Fruit fly (Drosophila melanogaster) whole organism, embryonic: Measurements from ENCODE around the gene Traf-like.

Experiments
- Atf6 ChIP-seq: fragments of 200-800 bp; sonication (Bioruptor generic); IDR thresholded peaks from 2 replicates; pipeline ENCODE4 v1.3.6; 2022; ENCODE audit warnings: missing biosample characterization, missing genetic modification characterization
- BEAF-32 ChIP-seq: fragments of 200-800 bp; sonication (Bioruptor generic); optimal IDR thresholded peaks from 3 replicates; lab custom pipeline; 2017; ENCODE audit warnings: missing biosample characterization, missing genetic modification characterization, mild to moderate bottlenecking, moderate library complexity, missing genetic modification reagents
- Blimp-1 ChIP-seq: fragments of 200-800 bp; sonication (Bioruptor generic); optimal IDR thresholded peaks from 3 replicates; lab custom pipeline; 2018; ENCODE audit warnings: missing biosample characterization, missing genetic modification characterization, mild to moderate bottlenecking, moderate library complexity, missing genetic modification reagents
- CG11398 ChIP-seq: fragments of 200-800 bp; sonication (Bioruptor generic); optimal IDR thresholded peaks from 2 replicates; lab custom pipeline; 2016; ENCODE audit warnings: missing biosample characterization, missing genetic modification characterization
- CG12219 ChIP-seq: fragments of 200-800 bp; sonication (Bioruptor generic); optimal IDR thresholded peaks from 3 replicates; lab custom pipeline; 2018; ENCODE audit warnings: missing biosample characterization, mild to moderate bottlenecking, missing genetic modification characterization
- CG12391 ChIP-seq: fragments of 200-800 bp; sonication (Bioruptor generic); optimal IDR thresholded peaks from 3 replicates; lab custom pipeline; 2018; ENCODE audit warnings: missing biosample characterization, mild to moderate bottlenecking, missing genetic modification characterization, moderate library complexity
- CG15011 ChIP-seq: fragments of 200-800 bp; sonication (Bioruptor generic); optimal IDR thresholded peaks from 3 replicates; lab custom pipeline; 2018; ENCODE audit warnings: missing biosample characterization, mild to moderate bottlenecking, missing genetic modification characterization
- CG15696 ChIP-seq: fragments of 200-800 bp; sonication (Bioruptor generic); optimal IDR thresholded peaks from 2 replicates; lab custom pipeline; 2019; ENCODE audit warnings: missing biosample characterization, mild to moderate bottlenecking, missing genetic modification characterization, moderate library complexity
- CG1647 ChIP-seq: fragments of 200-800 bp; sonication (Bioruptor generic); optimal IDR thresholded peaks from 3 replicates; lab custom pipeline; 2016; ENCODE audit warnings: missing biosample characterization, missing genetic modification characterization
- CG17912 ChIP-seq: fragments of 200-800 bp; sonication (Bioruptor generic); optimal IDR thresholded peaks from 2 replicates; lab custom pipeline; 2018; ENCODE audit warnings: missing biosample characterization, mild to moderate bottlenecking, missing genetic modification characterization
- CG18599 ChIP-seq: fragments of 200-800 bp; sonication (Bioruptor generic); optimal IDR thresholded peaks from 3 replicates; lab custom pipeline; 2017; ENCODE audit warnings: missing biosample characterization, missing genetic modification characterization, mild to moderate bottlenecking, moderate library complexity, missing genetic modification reagents
- CG30431 ChIP-seq: fragments of 200-800 bp; sonication (Bioruptor generic); optimal IDR thresholded peaks from 2 replicates; lab custom pipeline; 2017; ENCODE audit warnings: missing biosample characterization, missing genetic modification characterization
- CG31365 ChIP-seq: fragments of 200-800 bp; sonication (Bioruptor generic); optimal IDR thresholded peaks from 2 replicates; lab custom pipeline; 2018; ENCODE audit warnings: missing biosample characterization, mild to moderate bottlenecking, missing genetic modification characterization
- CG32767 ChIP-seq: fragments of 200-800 bp; sonication (Bioruptor generic); IDR thresholded peaks from 2 replicates; pipeline ENCODE4 v1.3.6; 2022; ENCODE audit warnings: missing biosample characterization, missing genetic modification characterization
- CG32772 ChIP-seq: fragments of 200-800 bp; sonication (Bioruptor generic); IDR thresholded peaks from 2 replicates; pipeline ENCODE4 v1.3.6; 2022; ENCODE audit warnings: missing biosample characterization, missing genetic modification characterization
- CG4707 ChIP-seq: fragments of 200-800 bp; sonication (Bioruptor generic); optimal IDR thresholded peaks from 2 replicates; lab custom pipeline; 2018; ENCODE audit warnings: missing biosample characterization, mild to moderate bottlenecking, missing genetic modification characterization, moderate library complexity
- CG7271 ChIP-seq: fragments of 200-800 bp; sonication (Bioruptor generic); optimal IDR thresholded peaks from 2 replicates; lab custom pipeline; 2018; ENCODE audit warnings: missing biosample characterization, mild to moderate bottlenecking, missing genetic modification characterization, moderate library complexity
- CG9437 ChIP-seq: fragments of 200-800 bp; sonication (Bioruptor generic); optimal IDR thresholded peaks from 2 replicates; lab custom pipeline; 2018; ENCODE audit warnings: missing biosample characterization, mild to moderate bottlenecking, missing genetic modification characterization
- CTCF ChIP-seq: fragments of 200-800 bp; sonication (Bioruptor generic); optimal IDR thresholded peaks from 2 replicates; lab custom pipeline; 2017; ENCODE audit warnings: missing biosample characterization, mild to moderate bottlenecking, missing genetic modification characterization, moderate library complexity
- Dek ChIP-seq: fragments of 200-800 bp; sonication (Bioruptor generic); optimal IDR thresholded peaks from 3 replicates; lab custom pipeline; 2019; ENCODE audit warnings: missing biosample characterization, mild to moderate bottlenecking, missing genetic modification characterization, moderate library complexity
- Doc3 ChIP-seq: fragments of 200-800 bp; sonication (Bioruptor generic); IDR thresholded peaks from 3 replicates; pipeline ENCODE4 v1.3.6; 2022; ENCODE audit warnings: missing biosample characterization, missing genetic modification characterization; ENCODE audit not compliant: partially characterized antibody
- Hand ChIP-seq: fragments of 200-800 bp; sonication (Bioruptor generic); optimal IDR thresholded peaks from 2 replicates; lab custom pipeline; 2017; ENCODE audit warnings: mild to moderate bottlenecking, missing biosample characterization, missing genetic modification reagents, missing genetic modification characterization
- Hmx ChIP-seq: fragments of 200-800 bp; sonication (Bioruptor generic); optimal IDR thresholded peaks from 2 replicates; lab custom pipeline; 2016; ENCODE audit warnings: missing biosample characterization, missing genetic modification characterization
- Hsf ChIP-seq: fragments of 200-800 bp; sonication (Bioruptor generic); optimal IDR thresholded peaks from 3 replicates; lab custom pipeline; 2016; ENCODE audit warnings: missing biosample characterization, missing genetic modification characterization
- MBD-R2 ChIP-seq: fragments of 200-800 bp; sonication (Bioruptor generic); IDR thresholded peaks from 2 replicates; pipeline ENCODE4 v1.3.6; 2022; ENCODE audit warnings: missing biosample characterization, missing genetic modification characterization
- MESR4 ChIP-seq: fragments of 200-800 bp; sonication (Bioruptor generic); optimal IDR thresholded peaks from 2 replicates; lab custom pipeline; 2018; ENCODE audit warnings: missing biosample characterization, mild to moderate bottlenecking, missing genetic modification characterization, moderate library complexity
- Max ChIP-seq: fragments of 200-800 bp; sonication (Bioruptor generic); optimal IDR thresholded peaks from 2 replicates; lab custom pipeline; 2016; ENCODE audit warnings: missing biosample characterization, mild to moderate bottlenecking, missing genetic modification characterization
- Myb ChIP-seq: fragments of 200-800 bp; sonication (Bioruptor generic); optimal IDR thresholded peaks from 2 replicates; lab custom pipeline; 2016; ENCODE audit warnings: missing biosample characterization, missing genetic modification characterization
- Nf-YB ChIP-seq: fragments of 200-800 bp; sonication (Bioruptor generic); optimal IDR thresholded peaks from 3 replicates; lab custom pipeline; 2019; ENCODE audit warnings: missing biosample characterization, mild to moderate bottlenecking, missing genetic modification characterization, moderate library complexity
- Pdp1 ChIP-seq, 2 experiments: fragments of 200-800 bp; sonication (Bioruptor generic); optimal IDR thresholded peaks; 3 replicates each; lab custom pipeline; 2016; ENCODE audit warnings: missing biosample characterization in 2 of 2, missing genetic modification characterization in 2 of 2, mild to moderate bottlenecking in 1 of 2, moderate library complexity in 1 of 2
- Scr ChIP-seq: fragments of 200-800 bp; sonication (Bioruptor generic); IDR thresholded peaks from 2 replicates; pipeline ENCODE4 v1.3.6; 2022; ENCODE audit warnings: missing biosample characterization, missing genetic modification characterization; ENCODE audit not compliant: partially characterized antibody
- Vsx1 ChIP-seq: fragments of 200-800 bp; sonication (Bioruptor generic); optimal IDR thresholded peaks from 2 replicates; lab custom pipeline; 2017; ENCODE audit warnings: missing biosample characterization, mild to moderate bottlenecking, missing genetic modification characterization, missing genetic modification reagents
- YL-1 ChIP-seq: fragments of 200-800 bp; sonication (Bioruptor generic); optimal IDR thresholded peaks from 3 replicates; lab custom pipeline; 2017; ENCODE audit warnings: missing biosample characterization, mild to moderate bottlenecking, missing genetic modification characterization
- cg ChIP-seq: fragments of 200-800 bp; sonication (Bioruptor generic); optimal IDR thresholded peaks from 3 replicates; lab custom pipeline; 2019; ENCODE audit warnings: missing biosample characterization, mild to moderate bottlenecking, missing genetic modification characterization, moderate library complexity
- crc ChIP-seq: fragments of 200-800 bp; sonication (Bioruptor generic); optimal IDR thresholded peaks from 2 replicates; lab custom pipeline; 2016; ENCODE audit warnings: missing biosample characterization, missing genetic modification characterization
- disco-r ChIP-seq: fragments of 200-800 bp; sonication (Bioruptor generic); optimal IDR thresholded peaks from 2 replicates; lab custom pipeline; 2016; ENCODE audit warnings: missing biosample characterization, missing genetic modification characterization
- ems ChIP-seq: fragments of 200-800 bp; sonication (Bioruptor generic); optimal IDR thresholded peaks from 3 replicates; lab custom pipeline; 2016; ENCODE audit warnings: missing biosample characterization, missing genetic modification characterization
- esg ChIP-seq: fragments of 200-800 bp; sonication (Bioruptor generic); conservative IDR thresholded peaks from 2 replicates; pipeline ENCODE4 v1.3.6; 2022; ENCODE audit warnings: missing biosample characterization, missing genetic modification characterization
- gsb ChIP-seq: fragments of 200-800 bp; sonication (Bioruptor generic); IDR thresholded peaks from 2 replicates; pipeline ENCODE4 v1.3.6; 2022; ENCODE audit warnings: missing biosample characterization, missing genetic modification characterization
- gt ChIP-seq: fragments of 200-800 bp; sonication (Bioruptor generic); IDR thresholded peaks from 2 replicates; pipeline ENCODE4 v1.3.6; 2022; ENCODE audit warnings: missing biosample characterization, missing genetic modification characterization
- hkb ChIP-seq, 2 experiments: fragments of 200-800 bp in 1 of 2; fragments of >200 bp in 1 of 2; sonication (Bioruptor generic) in 1 of 2; IDR thresholded peaks in 1 of 2; optimal IDR thresholded peaks in 1 of 2; 2 replicates each; pipeline versions ENCODE4 v1.3.6 to Lab custom; 2017 to 2022; ENCODE audit warnings: missing biosample characterization in 1 of 2, missing genetic modification characterization in 1 of 2
- hth ChIP-seq: fragments of >200 bp; optimal IDR thresholded peaks from 2 replicates; lab custom pipeline; 2017; ENCODE audit warnings: inconsistent platforms
- maf-S ChIP-seq: fragments of 200-800 bp; sonication (Bioruptor generic); optimal IDR thresholded peaks from 2 replicates; lab custom pipeline; 2016; ENCODE audit warnings: missing biosample characterization, missing genetic modification characterization
- pita ChIP-seq: fragments of 200-800 bp; sonication (Bioruptor generic); optimal IDR thresholded peaks from 2 replicates; lab custom pipeline; 2017; ENCODE audit warnings: missing biosample characterization, mild to moderate bottlenecking, missing genetic modification characterization
- pum ChIP-seq: fragments of 200-800 bp; sonication (Bioruptor generic); optimal IDR thresholded peaks from 2 replicates; lab custom pipeline; 2016; ENCODE audit warnings: missing biosample characterization, missing genetic modification characterization
- slou ChIP-seq: fragments of 200-800 bp; sonication (Bioruptor generic); optimal IDR thresholded peaks from 3 replicates; lab custom pipeline; 2016; ENCODE audit warnings: missing biosample characterization, missing genetic modification characterization
- sob ChIP-seq: fragments of 200-800 bp; sonication (Bioruptor generic); IDR thresholded peaks from 2 replicates; pipeline ENCODE4 v1.3.6; 2022; ENCODE audit warnings: missing biosample characterization, missing genetic modification characterization
- sqz ChIP-seq: fragments of 200-800 bp; sonication (Bioruptor generic); optimal IDR thresholded peaks from 3 replicates; lab custom pipeline; 2018; ENCODE audit warnings: missing biosample characterization, mild to moderate bottlenecking, missing genetic modification characterization
- zfh2 ChIP-seq: fragments of 200-800 bp; sonication (Bioruptor generic); optimal IDR thresholded peaks from 2 replicates; lab custom pipeline; 2016; ENCODE audit warnings: missing biosample characterization, missing genetic modification characterization

The Traf-like gene

DNA sequence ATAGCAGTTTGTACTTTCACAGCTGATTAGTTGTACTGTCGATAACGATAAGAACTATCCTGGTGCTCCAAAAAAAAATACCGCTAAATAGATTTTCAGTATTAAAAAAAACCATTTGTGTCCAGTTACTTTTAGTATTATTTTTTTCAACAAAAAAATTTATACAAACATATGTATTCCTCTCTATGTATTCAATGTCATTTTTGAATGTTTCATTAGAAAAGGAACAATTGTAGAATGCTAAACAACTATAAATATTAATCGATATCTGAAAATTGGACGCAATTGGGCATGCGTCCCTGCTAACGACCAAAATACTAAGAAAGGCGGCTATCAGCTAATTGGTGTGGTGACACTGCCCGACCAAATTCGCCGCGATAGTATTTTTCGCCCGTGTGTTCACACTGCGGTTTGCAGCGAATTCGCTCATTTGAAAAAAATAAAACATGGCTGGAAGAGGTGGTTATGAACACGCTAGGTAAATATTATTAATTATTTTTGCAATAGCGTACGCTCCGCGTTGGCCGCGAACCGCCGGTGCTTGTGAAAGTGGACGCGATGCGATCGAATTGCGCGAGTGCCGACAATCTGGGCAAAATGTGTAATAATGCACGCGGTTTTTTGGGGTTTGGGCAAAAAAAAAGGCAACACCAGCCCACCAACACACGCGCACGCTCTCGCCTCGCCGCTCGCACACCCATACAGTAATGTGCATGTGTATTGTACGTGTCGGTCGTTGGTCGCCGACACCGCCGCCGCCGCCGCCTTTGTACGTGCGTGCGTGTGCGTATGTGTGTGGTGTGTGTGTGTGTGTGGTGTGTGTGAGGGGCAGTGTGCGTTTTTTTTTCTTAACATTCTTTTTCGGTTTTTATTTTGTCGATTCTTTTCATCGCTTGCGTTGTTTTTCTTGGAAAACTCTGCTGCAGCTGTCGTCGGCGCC is 33.7 kb downstream of the Traf-like start, which contains the start of the genes CG34015 and eIF4H1 (continued):
- TF ChIP-seq CG15696 (tag; lab: Kevin White, UChicago) (no peak), CG12391 (tag; lab: Kevin White, UChicago) (peak; percentile 15), gsb (no peak), Pdp1 (GFP tag; optimal IDR thresholded peaks at IDR 0.05; lab: Kevin White, UChicago) (peak in 1 of 2 experiments; percentile 50), CTCF (no peak), Blimp-1 (GFP tag; lab: Kevin White, UChicago) (no peak), Vsx1 (GFP tag; lab: Kevin White, UChicago) (no peak), CG30431 (GFP tag; lab: Kevin White, UChicago) (no peak), Max (GFP tag; lab: Kevin White, UChicago) (peak; percentile 52), ems (GFP tag; lab: Kevin White, UChicago) (no peak), pum (no peak), CG7271 (tag; lab: Kevin White, UChicago) (no peak), CG32767 (GFP tag; lab: Robert Waterston, UW) (no peak), Scr (peak; percentile 65), CG32772 (GFP tag; lab: Robert Waterston, UW) (peak; percentile 49; the same call in 1 of the 2 replicates), Hand (GFP tag; lab: Kevin White, UChicago) (no peak), CG11398 (GFP tag; lab: Kevin White, UChicago) (no peak), CG12219 (GFP tag; lab: Kevin White, UChicago) (no peak), pita (GFP tag; lab: Kevin White, UChicago) (peak; percentile 26), cg (GFP tag; lab: Kevin White, UChicago) (peak; percentile 99), Hsf (GFP tag; lab: Kevin White, UChicago) (no peak), CG17912 (GFP tag; lab: Kevin White, UChicago) (no peak), Hmx (GFP tag; lab: Kevin White, UChicago) (no peak), sqz (GFP tag; lab: Kevin White, UChicago) (peak; percentile 97), Dek (no peak), zfh2 (GFP tag; lab: Kevin White, UChicago) (no peak), CG18599 (GFP tag; lab: Kevin White, UChicago) (no peak), YL-1 (GFP tag; lab: Kevin White, UChicago) (peak; percentile 76), Myb (GFP tag; lab: Kevin White, UChicago) (no peak), Doc3 (peak; percentile 53; the same call in 1 of the 3 replicates), MESR4 (GFP tag; lab: Kevin White, UChicago) (peak; percentile 87), CG9437 (GFP tag; lab: Kevin White, UChicago) (no peak), crc (GFP tag; lab: Kevin White, UChicago) (no peak), CG31365 (tag; lab: Kevin White, UChicago) (no peak), CG15011 (GFP tag; lab: Kevin White, UChicago) (no peak), BEAF-32 (GFP tag; lab: Kevin White, UChicago) (peak; percentile 85), esg (GFP tag; lab: Robert Waterston, UW) (no peak), CG1647 (GFP tag; lab: Kevin White, UChicago) (no peak), Nf-YB (GFP tag; lab: Kevin White, UChicago) (no peak), CG4707 (GFP tag; lab: Kevin White, UChicago) (no peak), hth (no peak), gt (GFP tag; lab: Robert Waterston, UW) (no peak), Atf6 (no peak), MBD-R2 (GFP tag; lab: Robert Waterston, UW) (peak; percentile 27; the same call in 1 of the 2 replicates), sob (GFP tag; lab: Robert Waterston, UW) (no peak), disco-r (GFP tag; lab: Kevin White, UChicago) (no peak), hkb (optimal IDR thresholded peaks at IDR 0.05; lab: Kevin White, UChicago) (no peak), hkb (GFP tag; IDR thresholded peaks at IDR 0.05; lab: Robert Waterston, UW) (no peak), slou (GFP tag; lab: Kevin White, UChicago) (no peak), maf-S (no peak)
